Worm (Caenorhabditis elegans) whole organism, young adult: ENCODE results near the gene ptp-5.1.

Experiments
- F49E8.2 ChIP-seq: sonication (generic microtip); optimal IDR thresholded peaks from 3 replicates; lab custom pipeline; 2017; ENCODE audit warnings: missing genetic modification characterization, mild to moderate bottlenecking, missing compliant biosample characterization, antibody characterized with exemption, moderate library complexity; ENCODE audit not compliant: insufficient read depth
- T26A5.8 ChIP-seq: sonication (generic microtip); optimal IDR thresholded peaks from 2 replicates; lab custom pipeline; 2016; ENCODE audit warnings: missing genetic modification characterization, missing compliant biosample characterization
- ama-1 ChIP-seq, 3 experiments: fragments of 150-350 bp in 1 of 3; sonication (generic microtip) in 2 of 3; optimal IDR thresholded peaks; 2 replicates each; lab custom pipeline; 2014 to 2018; ENCODE audit warnings: missing biosample characterization in 2 of 3, missing genetic modification characterization in 2 of 3, missing genetic modification reagents in 2 of 3
- aptf-2 ChIP-seq: fragments of 200-800 bp; sonication (Bioruptor generic); conservative IDR thresholded peaks from 2 replicates; pipeline ENCODE4 v1.3.6; 2022; ENCODE audit warnings: missing genetic modification reagents, missing genetic modification characterization, missing compliant biosample characterization
- aptf-3 ChIP-seq: fragments of 200-800 bp; sonication (Bioruptor generic); IDR thresholded peaks from 2 replicates; pipeline ENCODE4 v1.3.6; 2022; ENCODE audit warnings: missing genetic modification characterization, missing compliant biosample characterization
- egl-44 ChIP-seq: fragments of 200-800 bp; sonication (Bioruptor generic); IDR thresholded peaks from 2 replicates; pipeline ENCODE4 v1.3.6; 2022; ENCODE audit warnings: missing genetic modification reagents, missing genetic modification characterization, missing compliant biosample characterization
- gei-17 ChIP-seq: fragments of 200-800 bp; sonication (Bioruptor generic); optimal IDR thresholded peaks from 2 replicates; lab custom pipeline; 2018; ENCODE audit warnings: mild to moderate bottlenecking, missing genetic modification characterization, missing compliant biosample characterization
- hrde-1 ChIP-seq: sonication (generic microtip); optimal IDR thresholded peaks from 2 replicates; lab custom pipeline; 2016; ENCODE audit warnings: missing genetic modification characterization, mild to moderate bottlenecking, missing compliant biosample characterization, moderate library complexity, missing genotype, missing genetic modification reagents, borderline replicate concordance
- nfya-1 ChIP-seq: sonication (generic microtip); optimal IDR thresholded peaks from 2 replicates; lab custom pipeline; 2017; ENCODE audit warnings: antibody characterized with exemption, missing compliant biosample characterization, missing genetic modification characterization, borderline replicate concordance; ENCODE audit not compliant: insufficient read depth
- nhr-90 ChIP-seq: sonication (generic microtip); optimal IDR thresholded peaks from 2 replicates; lab custom pipeline; 2016; ENCODE audit warnings: missing genotype, mild to moderate bottlenecking, missing genetic modification characterization, missing compliant biosample characterization
- snpc-4 ChIP-seq, 5 experiments: fragments of 150-350 bp in 1 of 5; sonication (generic microtip) in 4 of 5; optimal IDR thresholded peaks; 2 replicates each; lab custom pipeline; 2014 to 2018; ENCODE audit warnings: missing genetic modification characterization in 5 of 5, missing biosample characterization in 3 of 5, antibody characterized with exemption in 2 of 5, mild to moderate bottlenecking in 2 of 5, missing compliant biosample characterization in 2 of 5, missing genotype in 2 of 5, moderate library complexity in 2 of 5, missing genetic modification reagents in 1 of 5
- unc-62 ChIP-seq: fragments of 150-350 bp; optimal IDR thresholded peaks from 2 replicates; lab custom pipeline; 2014; ENCODE audit warnings: missing biosample characterization, missing genetic modification reagents, missing genetic modification characterization
- ztf-18 ChIP-seq: sonication (generic microtip); optimal IDR thresholded peaks from 2 replicates; lab custom pipeline; 2016; ENCODE audit warnings: missing genotype, mild to moderate bottlenecking, missing genetic modification characterization, missing compliant biosample characterization
- ztf-22 ChIP-seq: fragments of 200-800 bp; sonication (Bioruptor generic); optimal IDR thresholded peaks from 2 replicates; lab custom pipeline; 2018; ENCODE audit warnings: mild to moderate bottlenecking, missing genetic modification characterization, moderate library complexity, missing compliant biosample characterization

ce11 chrIV:5169335-5169734 is 3.2 kb downstream of the ptp-5.1 start:
- no peak for TF ChIP-seq ama-1 (optimal IDR thresholded peaks at IDR 0.05; lab: Kevin White, UChicago)
- TF ChIP-seq ama-1 (GFP tag; optimal IDR thresholded peaks at IDR 0.05; lab: Kevin White, UChicago): no peak
- TF ChIP-seq hrde-1: no peak
- no peak for TF ChIP-seq T26A5.8 (tag; lab: Kevin White, UChicago)
- no peak for TF ChIP-seq nhr-90 (tag; lab: Kevin White, UChicago)
- TF ChIP-seq ztf-22: no peak
- TF ChIP-seq F49E8.2 (tag; lab: Kevin White, UChicago): no peak
- TF ChIP-seq ztf-18 (tag; lab: Kevin White, UChicago): no peak
- TF ChIP-seq aptf-2 (GFP tag; lab: Robert Waterston, UW): peak; percentile 50; the same call in 1 of the 2 replicates
- TF ChIP-seq snpc-4 (GFP tag; optimal IDR thresholded peaks at IDR 0.05; lab: Kevin White, UChicago): no peak
- no peak for TF ChIP-seq snpc-4 (tag; optimal IDR thresholded peaks at IDR 0.05; lab: Kevin White, UChicago)
- no peak for TF ChIP-seq aptf-3 (GFP tag; lab: Robert Waterston, UW)
- TF ChIP-seq egl-44 (GFP tag; lab: Robert Waterston, UW): no peak
- TF ChIP-seq nfya-1: no peak
- TF ChIP-seq unc-62 (GFP tag; lab: Kevin White, UChicago): no peak
- no peak for TF ChIP-seq gei-17 (GFP tag; lab: Kevin White, UChicago)
